Fruit fly (Drosophila melanogaster) whole organism, prepupa: ENCODE data around the gene CG1273.
A peak's percentile ranks its signal among the peaks of the same experiment; 100 is the strongest.

Source experiments
- CG10631 ChIP-seq: fragments of 200-800 bp; sonication (Bioruptor generic); optimal IDR thresholded peaks from 2 replicates; lab custom pipeline; 2016; ENCODE audit warnings: missing biosample characterization, missing genetic modification characterization
- CG10669 ChIP-seq: fragments of 200-800 bp; sonication (Bioruptor generic); optimal IDR thresholded peaks from 3 replicates; lab custom pipeline; 2018; ENCODE audit warnings: missing biosample characterization, mild to moderate bottlenecking, missing genetic modification characterization, moderate library complexity
- CG11294 ChIP-seq: fragments of 200-800 bp; sonication (Bioruptor generic); IDR thresholded peaks from 2 replicates; pipeline ENCODE4 v1.3.6; 2022; ENCODE audit warnings: missing biosample characterization, missing genetic modification characterization
- CG11762 ChIP-seq: fragments of 200-800 bp; sonication (Bioruptor generic); optimal IDR thresholded peaks from 3 replicates; lab custom pipeline; 2016; ENCODE audit warnings: missing biosample characterization, missing genetic modification characterization; ENCODE audit not compliant: insufficient read depth
- CG1621 ChIP-seq: fragments of 200-800 bp; sonication (Bioruptor generic); optimal IDR thresholded peaks from 3 replicates; lab custom pipeline; 2018; ENCODE audit warnings: missing biosample characterization, mild to moderate bottlenecking, missing genetic modification characterization
- CG16779 ChIP-seq: fragments of 200-800 bp; sonication (Bioruptor generic); optimal IDR thresholded peaks from 3 replicates; lab custom pipeline; 2017; ENCODE audit warnings: missing biosample characterization, mild to moderate bottlenecking, missing genetic modification characterization
- CG3032 ChIP-seq: fragments of 200-800 bp; optimal IDR thresholded peaks from 2 replicates; lab custom pipeline; 2019; ENCODE audit warnings: missing biosample characterization, mild to moderate bottlenecking, missing genetic modification characterization, moderate library complexity
- CG31627 ChIP-seq: fragments of 200-800 bp; sonication (Bioruptor generic); optimal IDR thresholded peaks from 3 replicates; lab custom pipeline; 2016; ENCODE audit warnings: missing biosample characterization, missing genetic modification characterization
- CG32006 ChIP-seq: fragments of 200-800 bp; sonication (Bioruptor generic); optimal IDR thresholded peaks from 3 replicates; lab custom pipeline; 2017; ENCODE audit warnings: missing biosample characterization, mild to moderate bottlenecking, missing genetic modification characterization
- CG34406 ChIP-seq: fragments of 200-800 bp; sonication (Bioruptor generic); optimal IDR thresholded peaks from 3 replicates; lab custom pipeline; 2016; ENCODE audit warnings: missing biosample characterization, missing genetic modification characterization
- CG3919 ChIP-seq: fragments of 200-800 bp; sonication (Bioruptor generic); optimal IDR thresholded peaks from 3 replicates; lab custom pipeline; 2016; ENCODE audit warnings: missing biosample characterization, missing genetic modification characterization
- CG4318 ChIP-seq: fragments of 200-800 bp; sonication (Bioruptor generic); optimal IDR thresholded peaks from 3 replicates; lab custom pipeline; 2017; ENCODE audit warnings: missing biosample characterization, mild to moderate bottlenecking, missing genetic modification characterization
- CG6163 ChIP-seq: fragments of 200-800 bp; sonication (Bioruptor generic); IDR thresholded peaks from 3 replicates; pipeline ENCODE4 v1.3.6; 2022; ENCODE audit warnings: missing biosample characterization, missing genetic modification characterization
- CG6276 ChIP-seq: fragments of 200-800 bp; sonication (Bioruptor generic); optimal IDR thresholded peaks from 2 replicates; lab custom pipeline; 2017; ENCODE audit warnings: missing biosample characterization, mild to moderate bottlenecking, missing genetic modification characterization
- CG6792 ChIP-seq: fragments of 200-800 bp; sonication (Bioruptor generic); optimal IDR thresholded peaks from 3 replicates; lab custom pipeline; 2016; ENCODE audit warnings: missing biosample characterization, missing genetic modification characterization
- CG7368 ChIP-seq: fragments of 200-800 bp; sonication (Bioruptor generic); optimal IDR thresholded peaks from 3 replicates; lab custom pipeline; 2016; ENCODE audit warnings: missing biosample characterization, missing genetic modification characterization
- CG8119 ChIP-seq: fragments of 200-800 bp; sonication (Bioruptor generic); IDR thresholded peaks from 3 replicates; pipeline ENCODE4 v1.3.6; 2022; ENCODE audit warnings: missing biosample characterization, missing genetic modification characterization
- CG8319 ChIP-seq: fragments of 200-800 bp; sonication (Bioruptor generic); optimal IDR thresholded peaks from 3 replicates; lab custom pipeline; 2016; ENCODE audit warnings: missing biosample characterization, missing genetic modification characterization
- CG8632 ChIP-seq: fragments of 200-800 bp; sonication (Bioruptor generic); optimal IDR thresholded peaks from 3 replicates; lab custom pipeline; 2016; ENCODE audit warnings: missing biosample characterization, missing genetic modification characterization
- CG9139 ChIP-seq: fragments of 200-800 bp; sonication (Bioruptor generic); optimal IDR thresholded peaks from 3 replicates; lab custom pipeline; 2017; ENCODE audit warnings: missing biosample characterization, mild to moderate bottlenecking, missing genetic modification characterization
- Eip75B ChIP-seq: fragments of 200-800 bp; sonication (Bioruptor generic); optimal IDR thresholded peaks from 3 replicates; lab custom pipeline; 2016; ENCODE audit warnings: missing biosample characterization, missing genetic modification characterization
- Eip78C ChIP-seq: fragments of 200-800 bp; sonication (Bioruptor generic); peaks from one replicate; lab custom pipeline; 2016; ENCODE audit warnings: missing biosample characterization, missing genetic modification characterization
- Eip93F ChIP-seq: fragments of 200-800 bp; sonication (Bioruptor generic); optimal IDR thresholded peaks from 2 replicates; lab custom pipeline; 2016; ENCODE audit warnings: missing biosample characterization, mild to moderate bottlenecking, missing genetic modification characterization
- Ets21C ChIP-seq: fragments of 200-800 bp; sonication (Bioruptor generic); optimal IDR thresholded peaks from 3 replicates; lab custom pipeline; 2016; ENCODE audit warnings: missing biosample characterization, missing genetic modification characterization
- Ets96B ChIP-seq: fragments of 200-800 bp; optimal IDR thresholded peaks from 2 replicates; lab custom pipeline; 2019; ENCODE audit warnings: missing biosample characterization, mild to moderate bottlenecking, missing genetic modification characterization, moderate library complexity
- Gug ChIP-seq: fragments of 200-800 bp; sonication (Bioruptor generic); IDR thresholded peaks from 2 replicates; pipeline ENCODE4 v1.3.6; 2022; ENCODE audit warnings: missing biosample characterization, missing genetic modification characterization
- Hr38 ChIP-seq: sonication (Bioruptor generic); optimal IDR thresholded peaks from 2 replicates; lab custom pipeline; 2016; ENCODE audit warnings: missing biosample characterization, missing genetic modification characterization
- Hr39 ChIP-seq: fragments of 200-800 bp; sonication (Bioruptor generic); optimal IDR thresholded peaks from 2 replicates; lab custom pipeline; 2016; ENCODE audit warnings: missing biosample characterization, missing genetic modification characterization
- Hr4 ChIP-seq: fragments of 200-800 bp; sonication (Bioruptor generic); optimal IDR thresholded peaks from 3 replicates; lab custom pipeline; 2016; ENCODE audit warnings: missing biosample characterization, missing genetic modification characterization
- Lpt ChIP-seq: fragments of 200-800 bp; sonication (Bioruptor generic); optimal IDR thresholded peaks from 3 replicates; lab custom pipeline; 2016; ENCODE audit warnings: missing biosample characterization, missing genetic modification characterization
- Met ChIP-seq: fragments of 200-800 bp; sonication (Bioruptor generic); optimal IDR thresholded peaks from 3 replicates; lab custom pipeline; 2016; ENCODE audit warnings: missing biosample characterization, missing genetic modification characterization
- OdsH ChIP-seq: fragments of 200-800 bp; sonication (Bioruptor generic); optimal IDR thresholded peaks from 3 replicates; lab custom pipeline; 2016; ENCODE audit warnings: missing biosample characterization, missing genetic modification characterization
- Sox102F ChIP-seq: fragments of 200-800 bp; sonication (Bioruptor generic); optimal IDR thresholded peaks from 2 replicates; lab custom pipeline; 2016; ENCODE audit warnings: missing biosample characterization, mild to moderate bottlenecking, missing genetic modification characterization
- Sox14 ChIP-seq: fragments of 200-800 bp; sonication (Bioruptor generic); optimal IDR thresholded peaks from 3 replicates; lab custom pipeline; 2016; ENCODE audit warnings: missing biosample characterization, missing genetic modification characterization
- Sox15 ChIP-seq: fragments of 200-800 bp; sonication (Bioruptor generic); optimal IDR thresholded peaks from 3 replicates; lab custom pipeline; 2016; ENCODE audit warnings: missing biosample characterization, missing genetic modification characterization
- achi ChIP-seq: fragments of 200-800 bp; sonication (Bioruptor generic); optimal IDR thresholded peaks from 3 replicates; lab custom pipeline; 2016; ENCODE audit warnings: missing biosample characterization, missing genetic modification characterization
- acj6 ChIP-seq: fragments of 200-800 bp; sonication (Bioruptor generic); optimal IDR thresholded peaks from 3 replicates; lab custom pipeline; 2016; ENCODE audit warnings: missing biosample characterization, missing genetic modification characterization
- cyc ChIP-seq: fragments of 200-800 bp; sonication (Bioruptor generic); optimal IDR thresholded peaks from 3 replicates; lab custom pipeline; 2016; ENCODE audit warnings: missing biosample characterization, missing genetic modification characterization
- dac ChIP-seq: fragments of 200-800 bp; sonication (Bioruptor generic); optimal IDR thresholded peaks from 2 replicates; lab custom pipeline; 2017; ENCODE audit warnings: missing biosample characterization, mild to moderate bottlenecking, missing genetic modification characterization
- eg ChIP-seq: fragments of 200-800 bp; sonication (Bioruptor generic); IDR thresholded peaks from 3 replicates; pipeline ENCODE4 v1.3.6; 2022; ENCODE audit warnings: missing biosample characterization, missing genetic modification characterization
- esn ChIP-seq: fragments of 200-800 bp; sonication (Bioruptor generic); optimal IDR thresholded peaks from 2 replicates; lab custom pipeline; 2016; ENCODE audit warnings: missing biosample characterization, mild to moderate bottlenecking, missing genetic modification characterization, moderate library complexity
- fd59A ChIP-seq: fragments of 200-800 bp; sonication (Bioruptor generic); optimal IDR thresholded peaks from 2 replicates; lab custom pipeline; 2017; ENCODE audit warnings: missing biosample characterization, mild to moderate bottlenecking, missing genetic modification characterization, missing genetic modification reagents
- fd85E ChIP-seq: fragments of 200-800 bp; sonication (Bioruptor generic); optimal IDR thresholded peaks from 3 replicates; lab custom pipeline; 2016; ENCODE audit warnings: missing biosample characterization, missing genetic modification characterization
- lz ChIP-seq: fragments of 200-800 bp; sonication (Bioruptor generic); optimal IDR thresholded peaks from 3 replicates; lab custom pipeline; 2016; ENCODE audit warnings: missing biosample characterization, missing genetic modification characterization
- net ChIP-seq: fragments of 200-800 bp; sonication (Bioruptor generic); optimal IDR thresholded peaks from 3 replicates; lab custom pipeline; 2016; ENCODE audit warnings: missing biosample characterization, missing genetic modification characterization
- pdm3 ChIP-seq: fragments of 200-800 bp; sonication (Bioruptor generic); optimal IDR thresholded peaks from 3 replicates; lab custom pipeline; 2016; ENCODE audit warnings: missing biosample characterization, missing genetic modification characterization
- salr ChIP-seq, 2 experiments: fragments of 200-800 bp; sonication (Bioruptor generic); optimal IDR thresholded peaks; 3 replicates each; lab custom pipeline; 2016 to 2018; ENCODE audit warnings: missing biosample characterization in 2 of 2, missing genetic modification characterization in 2 of 2, mild to moderate bottlenecking in 1 of 2
- spab ChIP-seq: fragments of 200-800 bp; sonication (Bioruptor generic); optimal IDR thresholded peaks from 2 replicates; lab custom pipeline; 2017; ENCODE audit warnings: missing biosample characterization, mild to moderate bottlenecking, missing genetic modification characterization, missing genetic modification reagents
- ss ChIP-seq, 2 experiments: fragments of 200-800 bp; sonication (Bioruptor generic); optimal IDR thresholded peaks; 2 replicates in 1 of 2; 3 replicates in 1 of 2; lab custom pipeline; 2017 to 2018; ENCODE audit warnings: mild to moderate bottlenecking in 2 of 2, missing biosample characterization in 2 of 2, missing genetic modification characterization in 2 of 2, moderate library complexity in 1 of 2
- svp ChIP-seq: fragments of 200-800 bp; sonication (Bioruptor generic); peaks from one replicate; lab custom pipeline; 2016; ENCODE audit warnings: missing biosample characterization, missing genetic modification characterization
- topi ChIP-seq: fragments of 200-800 bp; sonication (Bioruptor generic); optimal IDR thresholded peaks from 3 replicates; lab custom pipeline; 2016; ENCODE audit warnings: missing biosample characterization, missing genetic modification characterization
- vri ChIP-seq: fragments of 200-800 bp; sonication (Bioruptor generic); optimal IDR thresholded peaks from 3 replicates; lab custom pipeline; 2016; ENCODE audit warnings: missing biosample characterization, mild to moderate bottlenecking, missing genetic modification characterization

Gene CG1273

DNA sequence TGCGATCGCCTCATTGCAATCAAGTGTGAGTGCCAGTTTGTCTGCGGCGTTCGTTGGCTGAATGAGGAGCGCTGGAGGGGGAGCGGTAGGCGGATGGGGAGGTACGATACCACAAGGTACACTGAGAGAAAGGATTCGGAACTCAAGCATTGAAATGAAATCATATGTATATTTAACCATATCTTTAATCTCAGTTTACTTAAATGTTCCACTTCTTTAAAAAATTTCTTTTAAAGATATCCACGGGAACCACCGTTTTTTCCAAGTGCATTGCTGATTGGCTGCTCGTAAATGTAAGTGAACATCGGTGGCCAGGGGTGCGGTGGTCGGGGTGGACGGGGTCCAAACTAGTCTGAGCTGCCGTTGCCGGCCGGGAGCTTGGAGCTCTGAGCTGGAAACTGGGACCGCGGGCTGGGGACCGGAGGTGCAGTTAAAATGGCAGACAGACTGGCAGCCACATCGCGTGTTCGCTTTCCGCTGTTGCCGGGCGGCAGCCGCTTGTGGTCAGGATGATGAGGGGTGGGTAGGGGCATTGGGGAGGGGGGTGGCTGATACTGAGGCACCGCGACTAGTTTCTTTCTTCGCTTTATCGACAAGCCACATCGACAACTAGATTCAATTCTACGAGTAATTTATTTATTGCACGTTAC, 35.2 kb upstream of the CG1273 start:
- peak; percentile 98 for TF ChIP-seq OdsH
- peak; percentile 97 for TF ChIP-seq CG34406
- TF ChIP-seq CG16779: peak; percentile 98
- peak; percentile 98 for TF ChIP-seq achi (GFP tag; lab: Kevin White, UChicago)
- peak; percentile 99 for TF ChIP-seq Gug (GFP tag; lab: Robert Waterston, UW)
- peak; percentile 93 for TF ChIP-seq Sox15 (GFP tag; lab: Kevin White, UChicago)
- peak; percentile 99 for TF ChIP-seq CG10669 (GFP tag; lab: Kevin White, UChicago)
- peak; percentile 99 for TF ChIP-seq svp (GFP tag; lab: Kevin White, UChicago)
- TF ChIP-seq Eip78C: peak; percentile 100
- peak; percentile 99 for TF ChIP-seq CG32006 (GFP tag; lab: Kevin White, UChicago)
- peak; percentile 100 for TF ChIP-seq CG8119 (GFP tag; lab: Robert Waterston, UW)
- peak; percentile 97 for TF ChIP-seq cyc
- TF ChIP-seq Eip75B (GFP tag; lab: Kevin White, UChicago): peak; percentile 99
- peak; percentile 99 for TF ChIP-seq CG4318 (GFP tag; lab: Kevin White, UChicago)
- TF ChIP-seq eg (GFP tag; lab: Robert Waterston, UW): peak; percentile 99
- peak; percentile 99 for TF ChIP-seq CG3032 (tag; lab: Kevin White, UChicago)
- peak; percentile 98 for TF ChIP-seq net (GFP tag; lab: Kevin White, UChicago)
- TF ChIP-seq fd85E (GFP tag; lab: Kevin White, UChicago): peak; percentile 80
- TF ChIP-seq ss (GFP tag; optimal IDR thresholded peaks at IDR 0.05; lab: Kevin White, UChicago): peak; percentile 98 to 99
- TF ChIP-seq acj6: peak; percentile 98
- peak; percentile 91 for TF ChIP-seq Ets21C
- TF ChIP-seq CG6163 (GFP tag; lab: Robert Waterston, UW): peak; percentile 99
- TF ChIP-seq CG6792 (GFP tag; lab: Kevin White, UChicago): peak; percentile 98
- peak; percentile 98 for TF ChIP-seq CG8632
- peak; percentile 96 for TF ChIP-seq CG8319 (GFP tag; lab: Kevin White, UChicago)
- TF ChIP-seq Ets96B (tag; lab: Kevin White, UChicago): peak; percentile 99
- TF ChIP-seq Lpt: peak; percentile 97
- peak; percentile 95 for TF ChIP-seq Sox102F (GFP tag; lab: Kevin White, UChicago)
- peak; percentile 96 to 98 for TF ChIP-seq salr (GFP tag; optimal IDR thresholded peaks at IDR 0.05; lab: Kevin White, UChicago)
- peak; percentile 87 for TF ChIP-seq Hr38 (GFP tag; lab: Kevin White, UChicago)
- TF ChIP-seq CG3919 (GFP tag; lab: Kevin White, UChicago): peak; percentile 99
- TF ChIP-seq CG31627 (GFP tag; lab: Kevin White, UChicago): peak; percentile 95
- peak; percentile 99 for TF ChIP-seq spab (GFP tag; lab: Kevin White, UChicago)
- peak; percentile 97 for TF ChIP-seq Hr39 (GFP tag; lab: Kevin White, UChicago)
- TF ChIP-seq CG6276 (GFP tag; lab: Kevin White, UChicago): peak; percentile 99
- TF ChIP-seq fd59A: peak; percentile 99
- peak; percentile 98 for TF ChIP-seq lz (GFP tag; lab: Kevin White, UChicago)
- peak; percentile 88 for TF ChIP-seq Eip93F (GFP tag; lab: Kevin White, UChicago)
- TF ChIP-seq pdm3 (GFP tag; lab: Kevin White, UChicago): peak; percentile 98
- peak; percentile 88 for TF ChIP-seq vri (GFP tag; lab: Kevin White, UChicago)
- TF ChIP-seq Hr4: peak; percentile 99
- TF ChIP-seq CG11762 (GFP tag; lab: Kevin White, UChicago): peak; percentile 97
- peak; percentile 99 for TF ChIP-seq CG10631 (GFP tag; lab: Kevin White, UChicago)
- TF ChIP-seq dac (GFP tag; lab: Kevin White, UChicago): peak; percentile 97
- peak; percentile 98 for TF ChIP-seq CG7368 (GFP tag; lab: Kevin White, UChicago)
- TF ChIP-seq CG11294: peak; percentile 98
- TF ChIP-seq Sox14 (GFP tag; lab: Kevin White, UChicago): peak; percentile 99
- peak; percentile 97 for TF ChIP-seq Met
- TF ChIP-seq CG9139 (GFP tag; lab: Kevin White, UChicago): peak; percentile 98
- TF ChIP-seq esn: peak; percentile 98
- peak; percentile 98 for TF ChIP-seq CG1621 (tag; lab: Kevin White, UChicago)
- TF ChIP-seq topi (GFP tag; lab: Kevin White, UChicago): peak; percentile 98
